Fruit fly (Drosophila melanogaster): ENCODE measurements around the gene MED27.

DNA sequence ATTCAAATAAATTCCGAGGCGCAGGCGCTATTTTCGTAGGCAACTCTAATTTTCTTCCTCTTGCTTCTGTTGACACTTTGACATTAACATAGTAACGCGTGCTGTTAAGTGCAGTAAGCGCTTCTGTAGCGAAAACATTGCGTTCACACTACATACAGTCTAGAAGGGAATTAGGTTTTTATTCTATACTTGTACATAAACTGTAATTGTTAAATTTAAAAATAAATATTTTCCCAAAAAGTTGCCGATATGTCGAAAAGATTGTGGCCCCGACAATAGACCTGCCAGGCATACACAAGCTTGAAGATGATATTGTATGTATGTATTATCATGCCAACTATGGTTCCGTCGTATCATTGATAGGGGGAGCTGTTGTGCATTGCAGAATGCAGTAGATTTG lies 48.5 kb upstream of the MED27 start, which contains the start of gene asl:
- TF ChIP-seq psq (optimal IDR thresholded peaks at IDR 0.05) (no peak), Dll (optimal IDR thresholded peaks at IDR 0.05) (no peak)
